Fruit fly (Drosophila melanogaster) ovary, adult (tissue): ENCODE results near the gene mRpS2.

Source experiments
- CG17801 ChIP-seq: fragments of 200-800 bp; optimal IDR thresholded peaks from 2 replicates; lab custom pipeline; 2019; ENCODE audit warnings: missing biosample characterization, mild to moderate bottlenecking, missing genetic modification characterization, moderate library complexity; ENCODE audit not compliant: partially characterized antibody

The mRpS2 gene

DNA sequence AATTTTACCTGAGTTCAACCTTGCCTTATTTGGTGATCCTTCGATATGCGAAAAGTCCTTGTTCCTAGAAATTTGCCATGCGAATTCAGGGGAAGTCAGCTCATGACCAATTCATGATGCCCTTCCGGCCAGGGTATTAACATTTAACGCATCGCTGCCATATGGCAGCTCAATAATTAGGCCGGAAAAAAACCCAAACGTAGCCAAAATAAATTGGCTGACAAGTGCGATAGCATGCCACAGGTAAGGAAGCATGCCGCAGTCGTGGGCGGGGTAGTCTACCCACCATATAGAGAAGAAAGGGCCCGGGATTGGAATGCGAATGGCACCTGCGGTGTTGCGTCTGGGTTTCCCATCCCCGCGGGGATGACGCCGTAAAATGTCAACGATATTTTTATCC, 26.4 kb downstream of the mRpS2 start:
- TF ChIP-seq CG17801 (GFP tag; lab: Kevin White, UChicago) = no peak

DNA sequence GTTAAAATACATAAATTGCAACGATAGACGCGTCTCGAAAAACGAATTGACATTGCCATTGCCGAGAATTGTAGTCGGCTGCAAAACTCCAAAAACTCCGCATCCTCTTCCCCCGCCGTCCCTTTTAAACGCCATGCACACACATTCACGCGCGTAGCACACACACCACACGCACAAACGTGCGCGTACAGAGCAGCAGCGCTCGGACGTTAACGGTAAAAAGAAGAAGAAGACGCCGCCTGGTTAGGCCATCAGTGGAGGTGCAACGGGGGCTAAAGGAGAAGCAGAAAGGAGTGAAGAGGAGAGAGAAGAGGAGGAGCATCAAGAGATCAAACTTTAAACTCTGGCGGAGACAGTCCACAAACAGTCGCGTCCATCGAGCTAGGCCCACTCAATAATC, 28.0 kb downstream of the mRpS2 start:
- no peak for TF ChIP-seq CG17801 (GFP tag; lab: Kevin White, UChicago)

DNA sequence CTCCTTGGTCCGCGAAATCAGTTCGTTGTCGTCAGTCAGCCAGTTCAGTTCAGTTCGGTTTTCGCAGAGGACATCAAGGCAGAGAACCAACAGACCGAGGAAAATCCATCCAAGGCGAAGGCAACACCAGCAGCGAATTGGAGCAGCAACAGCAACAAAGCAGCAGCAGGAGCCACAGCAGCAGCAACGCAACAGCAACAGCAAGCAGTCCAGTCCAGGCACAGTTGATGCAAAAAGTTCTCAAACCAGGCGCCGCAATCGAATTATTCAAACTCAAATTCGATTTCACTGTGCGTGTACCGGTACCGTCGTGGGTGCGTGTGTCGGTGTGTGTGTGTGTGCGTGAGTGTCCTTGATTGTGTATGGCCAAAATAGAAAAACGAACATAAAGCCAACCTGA, 28.5 kb downstream of the mRpS2 start, which contains the start of gene CG15628:
CG15628 (plus strand) TSS at position 18 of the 400 bp plus-strand sequence.
- no peak for TF ChIP-seq CG17801 (GFP tag; lab: Kevin White, UChicago)

DNA sequence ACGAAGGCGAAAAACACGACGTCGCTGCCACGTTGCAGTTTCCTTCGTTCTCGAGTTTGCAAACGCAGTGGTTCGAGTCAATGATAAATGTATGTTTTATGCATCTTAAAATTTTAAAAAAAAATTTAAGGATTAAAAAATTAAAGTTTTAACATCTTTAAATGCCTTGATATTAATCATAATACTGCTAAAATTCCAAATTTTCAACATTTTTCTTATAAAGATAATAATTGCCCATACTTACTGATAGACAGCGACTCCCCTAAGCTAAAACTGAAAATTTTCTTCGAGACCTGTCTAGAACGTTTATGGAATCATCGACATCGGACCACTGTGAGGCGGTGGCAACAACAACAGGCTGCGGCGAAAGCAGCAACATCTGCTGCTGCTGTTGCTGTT, 28.9 kb downstream of the mRpS2 start:
- no peak for TF ChIP-seq CG17801 (GFP tag; lab: Kevin White, UChicago)

DNA sequence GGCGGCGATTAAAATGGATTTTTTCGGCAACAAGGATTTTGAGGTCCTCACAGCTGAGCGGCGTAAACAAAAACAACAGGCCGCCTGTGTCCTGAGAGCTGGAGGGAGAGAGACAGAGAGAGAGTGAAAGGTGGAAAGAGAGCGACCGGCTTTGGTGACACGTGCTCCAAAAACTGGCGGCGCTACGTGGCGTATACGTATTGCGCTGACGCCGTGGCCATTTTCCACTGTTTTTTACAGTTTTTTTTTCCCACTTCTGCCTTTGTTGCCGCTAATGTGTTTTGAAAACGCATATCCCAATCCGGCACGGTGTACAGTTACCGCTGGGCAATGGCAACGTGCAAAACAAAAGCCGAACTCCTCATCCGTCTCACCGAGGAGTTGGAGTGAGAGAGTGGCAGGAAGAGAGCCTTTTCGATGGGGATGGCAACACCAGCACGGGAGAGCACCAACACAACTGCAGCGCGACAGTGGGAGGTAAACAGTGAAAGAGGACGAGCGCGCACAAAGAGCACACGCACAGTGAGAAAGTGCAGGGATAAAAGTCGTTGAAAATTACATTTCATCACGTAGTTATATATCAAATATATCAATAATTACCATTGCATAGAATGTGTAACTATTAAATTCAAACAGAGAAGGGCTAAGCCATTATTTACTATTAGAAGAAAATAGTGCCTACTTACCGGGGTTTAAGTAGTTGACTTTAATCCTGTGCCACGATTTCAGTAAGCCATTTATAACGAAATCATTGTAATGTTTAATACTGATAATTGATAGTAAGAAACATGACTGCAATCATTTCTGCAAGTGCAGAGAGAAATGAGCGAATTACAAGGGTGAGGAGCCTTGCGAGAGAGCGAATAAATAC, 29.5 kb downstream of the mRpS2 start:
- TF ChIP-seq CG17801 (GFP tag; lab: Kevin White, UChicago) = no peak

DNA sequence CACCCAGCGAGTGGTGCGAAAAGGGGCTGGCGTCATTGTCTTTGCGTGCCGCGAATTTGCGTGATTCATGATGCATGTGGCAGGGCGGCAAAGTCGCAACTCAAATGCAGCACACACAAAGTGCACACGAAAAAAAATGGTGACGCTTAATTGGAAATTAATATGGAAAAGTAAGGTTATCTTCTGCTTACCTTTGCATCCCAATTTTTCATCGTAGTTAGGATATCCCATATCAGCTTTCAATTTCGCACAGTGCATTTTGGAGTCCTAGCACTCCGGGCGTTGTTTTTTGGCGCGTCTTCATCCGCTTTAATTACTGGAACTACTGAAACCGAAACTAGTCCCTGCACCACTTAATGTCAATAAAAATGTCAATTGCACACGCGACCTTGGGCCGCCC, 30.2 kb downstream of the mRpS2 start:
- TF ChIP-seq CG17801 (GFP tag; lab: Kevin White, UChicago) = no peak

DNA sequence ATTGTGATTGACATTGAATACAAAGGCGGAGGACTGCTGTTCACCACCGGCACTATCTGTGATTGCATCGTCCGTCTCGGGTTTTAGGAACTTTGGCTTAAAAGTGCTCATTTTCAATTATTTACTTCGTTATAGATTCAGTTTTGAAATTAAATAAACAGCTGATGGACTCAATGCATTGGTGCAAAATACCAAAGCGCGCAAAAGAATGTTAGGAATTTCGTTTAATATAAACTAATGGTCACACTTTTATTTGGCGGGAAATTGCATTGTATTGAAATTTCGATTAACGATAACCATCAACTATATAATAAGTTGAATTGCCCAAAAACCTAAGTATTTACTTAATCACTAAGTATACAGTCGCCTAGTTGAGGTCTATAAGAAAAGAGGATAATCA, 32.2 kb downstream of the mRpS2 start, which contains the start of gene CG3225:
CG3225 (minus strand) TSS at position 190 of the 400 bp plus-strand sequence.
- TF ChIP-seq CG17801 (GFP tag; lab: Kevin White, UChicago) = no peak

DNA sequence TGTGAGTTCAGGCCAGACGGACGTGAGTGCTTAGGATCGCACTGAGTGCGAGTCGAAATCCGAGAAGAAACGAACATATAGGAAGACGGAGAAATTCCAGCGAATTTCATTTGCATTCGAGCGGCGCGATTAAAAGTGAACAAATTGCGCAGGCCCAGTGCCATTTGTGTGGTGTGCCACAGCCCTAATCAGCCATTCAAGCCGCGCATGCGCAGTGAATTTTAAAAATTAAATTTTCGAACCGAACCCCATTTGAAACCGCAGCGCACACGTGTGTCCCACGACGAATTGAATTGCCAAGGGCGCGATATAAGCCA, 37.2 kb downstream of the mRpS2 start:
- TF ChIP-seq CG17801 (GFP tag; lab: Kevin White, UChicago) = no peak

DNA sequence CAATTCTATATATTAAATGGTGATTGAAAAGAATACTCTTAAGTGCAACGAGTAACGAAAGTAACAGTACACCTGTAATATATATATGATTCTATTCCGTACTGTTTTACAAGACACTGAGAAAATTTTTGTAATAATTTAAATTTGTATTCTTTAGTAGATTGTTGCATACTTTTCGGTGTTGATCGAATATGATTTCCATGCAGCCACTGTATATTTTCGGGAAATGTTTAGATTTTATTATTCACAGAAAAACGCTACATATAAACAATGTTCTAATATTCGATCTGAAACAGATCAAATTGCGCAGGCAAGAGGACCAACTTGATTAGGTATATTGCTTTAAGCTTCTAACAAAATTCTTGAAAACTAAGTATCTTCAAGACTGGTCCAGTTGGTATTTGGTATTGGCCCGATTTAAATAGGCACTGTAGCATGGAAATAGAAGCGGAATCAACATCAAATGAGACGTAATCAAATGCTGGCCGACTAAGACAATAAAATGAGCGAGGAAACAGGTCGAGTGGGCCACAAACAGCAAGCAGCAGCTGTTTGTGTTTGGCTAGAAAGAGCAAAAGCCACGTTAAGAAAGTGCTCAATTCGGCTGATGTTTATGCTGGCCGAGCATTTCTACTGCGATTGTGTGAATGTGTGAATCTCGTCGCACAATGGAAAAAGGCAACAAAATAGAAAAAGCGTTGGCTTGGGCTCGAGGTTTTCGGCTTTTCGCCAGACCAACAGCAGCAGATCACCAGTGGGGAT, 37.8 kb downstream of the mRpS2 start, which contains the start of gene CG15629:
CG15629 (plus strand) TSS at position 749 of the 762 bp plus-strand sequence.
- TF ChIP-seq CG17801 (GFP tag; lab: Kevin White, UChicago) = no peak

DNA sequence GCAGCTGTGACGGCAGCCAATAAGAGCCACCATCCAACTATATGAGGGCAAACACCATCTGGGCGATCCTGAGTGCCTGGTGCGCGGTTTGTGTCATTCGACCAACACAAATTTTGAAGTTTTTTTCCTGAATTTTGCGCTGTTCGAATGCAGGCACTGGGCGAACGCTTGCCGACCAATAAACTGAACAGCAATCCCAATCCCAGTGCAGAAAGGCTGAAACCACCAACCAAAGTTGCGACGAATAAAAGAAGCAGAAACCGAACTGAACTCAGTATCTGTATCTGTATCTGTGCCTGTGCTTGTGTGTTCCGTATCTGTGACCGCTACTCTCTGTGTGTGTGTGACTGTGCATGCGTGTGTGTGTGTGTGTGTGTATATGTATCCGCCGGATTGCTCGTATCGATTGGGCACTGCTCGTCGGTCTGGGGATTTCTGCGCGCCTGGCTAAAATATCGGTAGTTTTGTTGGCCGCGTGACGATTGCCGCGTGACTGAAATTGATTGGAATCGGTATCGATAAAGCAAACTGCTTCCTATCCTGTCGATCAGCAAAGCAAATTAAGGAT, 38.6 kb downstream of the mRpS2 start:
- TF ChIP-seq CG17801 (GFP tag; lab: Kevin White, UChicago) = no peak

DNA sequence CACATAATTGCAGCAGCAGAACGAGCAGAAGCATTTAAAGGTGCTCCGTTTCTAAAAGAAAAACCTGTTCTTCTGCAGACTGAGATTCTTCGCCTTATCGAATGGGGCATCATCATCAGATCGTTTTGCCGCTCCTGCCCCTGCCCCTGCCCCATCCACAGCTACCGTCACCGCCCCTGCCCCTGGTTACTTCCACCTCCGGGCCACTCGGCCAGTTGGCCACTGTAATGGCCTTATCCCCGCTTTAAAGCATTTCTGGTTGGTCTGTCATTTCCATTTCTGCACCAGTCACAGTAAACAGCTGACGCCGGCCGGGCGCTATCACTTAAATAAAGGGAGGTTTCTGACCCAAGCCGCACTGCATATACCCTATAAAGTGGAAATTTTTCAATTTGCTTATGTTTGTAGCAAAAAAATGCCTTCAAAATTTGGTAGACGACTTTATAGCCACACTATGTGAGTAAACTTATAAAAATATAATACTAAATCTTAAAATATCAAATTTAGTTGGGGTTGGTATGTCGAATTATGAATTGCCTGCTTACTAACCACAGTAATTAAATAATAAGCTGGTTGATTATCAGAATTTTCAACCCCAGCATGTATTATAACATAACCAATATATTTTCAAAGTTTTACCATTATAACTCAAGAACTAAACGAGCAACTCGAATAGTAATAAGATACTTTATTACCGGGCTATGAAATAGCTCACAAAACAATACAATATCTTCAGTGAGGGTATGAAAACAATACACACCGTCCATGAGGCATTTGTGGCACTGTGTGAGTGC, 39.3 kb downstream of the mRpS2 start:
- no peak for TF ChIP-seq CG17801 (GFP tag; lab: Kevin White, UChicago)

DNA sequence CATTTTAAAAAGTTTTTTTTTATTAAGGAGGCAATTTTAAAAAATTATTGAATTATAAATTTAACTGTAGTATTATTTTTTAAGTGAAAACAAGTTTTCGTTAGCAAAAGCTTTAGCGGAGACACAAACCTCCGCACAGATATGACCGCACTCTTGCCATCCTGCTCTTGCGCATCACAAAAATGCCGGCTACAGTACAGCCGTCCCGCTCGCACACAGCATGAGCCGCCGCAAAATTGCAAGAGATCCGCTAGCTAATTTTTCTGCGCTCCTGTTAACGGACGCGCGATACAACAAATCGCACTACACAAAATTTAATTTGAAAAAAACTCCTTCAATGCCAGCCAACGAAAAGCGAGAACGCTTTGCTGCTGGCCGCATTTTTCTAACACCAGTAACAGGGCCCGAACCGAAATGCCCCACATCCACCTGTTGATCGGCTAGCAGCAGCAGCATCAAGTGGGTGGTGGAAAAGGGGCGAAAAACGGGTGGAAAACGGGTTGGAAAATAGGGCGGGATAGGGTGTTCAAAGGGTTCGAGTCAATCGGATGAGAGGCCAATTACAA, 40.1 kb downstream of the mRpS2 start:
- peak; percentile 62 for TF ChIP-seq CG17801 (GFP tag; lab: Kevin White, UChicago)

DNA sequence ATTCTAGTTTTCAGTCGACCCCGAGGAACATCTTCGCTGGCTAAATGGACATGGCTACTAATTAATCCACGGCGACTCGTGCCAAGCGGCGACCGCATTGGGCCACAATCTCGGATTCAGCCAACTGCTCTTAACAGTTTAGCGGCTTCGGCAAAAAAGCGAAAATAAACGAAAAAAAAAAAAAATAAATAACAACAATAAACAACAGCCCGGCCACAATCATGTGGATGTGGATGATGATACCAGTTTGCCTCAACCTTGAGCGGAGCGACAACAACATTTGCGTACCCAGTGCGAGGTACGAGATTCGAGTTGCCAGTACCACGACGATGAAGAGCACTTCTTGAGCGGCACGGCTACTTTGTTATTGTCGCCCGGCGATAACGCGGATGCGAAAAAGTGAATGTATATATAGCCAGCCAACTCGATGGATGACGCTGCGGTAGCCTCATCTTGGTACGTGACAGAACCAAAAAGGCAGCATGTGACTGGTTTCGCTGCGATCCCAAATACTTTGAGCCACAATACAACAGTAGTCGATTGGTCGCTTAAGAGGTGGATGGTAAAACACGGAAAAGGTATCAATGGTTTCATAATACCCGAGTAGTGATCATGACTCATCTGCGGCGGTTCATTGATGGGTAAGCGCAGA, 42.1 kb downstream of the mRpS2 start:
- TF ChIP-seq CG17801 (GFP tag; lab: Kevin White, UChicago) = no peak

DNA sequence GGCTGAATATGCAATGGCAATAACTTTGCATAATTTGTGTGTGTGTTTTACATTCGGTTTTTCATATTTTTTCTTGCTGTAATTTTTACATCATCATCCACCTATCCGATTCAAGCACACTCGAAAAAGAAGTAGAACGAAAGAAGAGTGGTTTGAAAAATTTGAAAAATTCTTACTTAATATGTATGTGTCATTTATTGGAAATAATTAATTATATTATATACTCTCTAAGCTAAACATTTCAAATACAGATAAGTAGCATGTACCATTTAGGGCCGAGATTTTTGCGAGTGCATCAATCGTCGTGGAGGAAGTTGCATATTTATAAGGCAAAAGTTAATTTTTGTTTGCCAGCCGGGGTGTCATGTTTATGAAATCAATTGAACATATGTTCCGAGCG, 44.1 kb downstream of the mRpS2 start:
- no peak for TF ChIP-seq CG17801 (GFP tag; lab: Kevin White, UChicago)
